Worm (Caenorhabditis elegans) whole organism, early embryonic: Measurements from ENCODE around the gene sdz-1.

Experiments used
- B0310.2 ChIP-seq: sonication (generic microtip); optimal IDR thresholded peaks from 2 replicates; lab custom pipeline; 2016; ENCODE audit warnings: mild to moderate bottlenecking, missing genetic modification characterization, missing compliant biosample characterization
- F13C5.2 ChIP-seq: sonication (generic microtip); optimal IDR thresholded peaks from 2 replicates; lab custom pipeline; 2017; ENCODE audit warnings: mild to moderate bottlenecking, missing genetic modification characterization, inconsistent platforms, missing compliant biosample characterization
- aly-1 ChIP-seq: sonication (generic microtip); optimal IDR thresholded peaks from 2 replicates; lab custom pipeline; 2016; ENCODE audit warnings: missing genetic modification characterization, missing compliant biosample characterization
- ama-1 ChIP-seq: fragments of 150-350 bp; optimal IDR thresholded peaks from 2 replicates; lab custom pipeline; 2014
- ceh-13 ChIP-seq: fragments of 200-800 bp; sonication (Bioruptor generic); optimal IDR thresholded peaks from 2 replicates; lab custom pipeline; 2018; ENCODE audit warnings: mild to moderate bottlenecking, missing genetic modification characterization, missing compliant biosample characterization
- ceh-36 ChIP-seq: sonication (generic microtip); optimal IDR thresholded peaks from 2 replicates; lab custom pipeline; 2016; ENCODE audit warnings: missing genetic modification characterization, inconsistent platforms, missing compliant biosample characterization
- ets-7 ChIP-seq: sonication (generic microtip); optimal IDR thresholded peaks from 2 replicates; lab custom pipeline; 2016; ENCODE audit warnings: missing genotype, missing genetic modification characterization, missing compliant biosample characterization
- flt-1 ChIP-seq: fragments of 200-800 bp; sonication (Bioruptor generic); IDR thresholded peaks from 2 replicates; pipeline ENCODE4 v1.3.6; 2022; ENCODE audit warnings: missing genetic modification characterization, missing compliant biosample characterization
- hmbx-1 ChIP-seq: sonication (generic microtip); optimal IDR thresholded peaks from 2 replicates; lab custom pipeline; 2016; ENCODE audit warnings: mild to moderate bottlenecking, missing genetic modification characterization, missing compliant biosample characterization
- hmg-4 ChIP-seq: fragments of 200-800 bp; sonication (Bioruptor generic); optimal IDR thresholded peaks from 2 replicates; lab custom pipeline; 2018; ENCODE audit warnings: mild to moderate bottlenecking, missing genetic modification characterization, missing compliant biosample characterization
- hnd-1 ChIP-seq: sonication (generic microtip); optimal IDR thresholded peaks from 2 replicates; lab custom pipeline; 2016; ENCODE audit warnings: missing genetic modification characterization, missing compliant biosample characterization
- pes-1 ChIP-seq: fragments of 200-800 bp; sonication (Bioruptor generic); IDR thresholded peaks from 2 replicates; pipeline ENCODE4 v1.3.6; 2022; ENCODE audit warnings: missing genetic modification reagents, missing genetic modification characterization, missing compliant biosample characterization
- scrt-1 ChIP-seq: fragments of 200-800 bp; sonication (Bioruptor generic); IDR thresholded peaks from 2 replicates; pipeline ENCODE4 v1.3.6; 2022; ENCODE audit warnings: missing genetic modification characterization, missing compliant biosample characterization
- sea-1 ChIP-seq: fragments of 200-800 bp; sonication (Bioruptor generic); conservative IDR thresholded peaks from 2 replicates; pipeline ENCODE4 v1.3.6; 2022; ENCODE audit warnings: missing genetic modification characterization, missing compliant biosample characterization
- tbx-11 ChIP-seq: fragments of 200-800 bp; sonication (Bioruptor generic); IDR thresholded peaks from 2 replicates; pipeline ENCODE4 v1.3.6; 2022; ENCODE audit warnings: missing genetic modification characterization, missing compliant biosample characterization
- tbx-37 ChIP-seq: fragments of 200-800 bp; sonication (Bioruptor generic); conservative IDR thresholded peaks from 2 replicates; pipeline ENCODE4 v1.3.6; 2022; ENCODE audit warnings: missing genetic modification reagents, missing genetic modification characterization, missing compliant biosample characterization
- tra-4 ChIP-seq: sonication (generic microtip); optimal IDR thresholded peaks from 2 replicates; lab custom pipeline; 2017; ENCODE audit warnings: missing genetic modification characterization, missing compliant biosample characterization

The sdz-1 gene

ce11 chrIII:8700289-8700957, at the start of gene sdz-1, which contains the start of gene vps-33.1:
Gene sdz-1 (minus strand): TSS chrIII:8700339.
Gene vps-33.1 (plus strand): TSS chrIII:8700927.
- peak; percentile 49 for TF ChIP-seq tbx-37 (GFP tag; lab: Robert Waterston, UW)
- TF ChIP-seq hnd-1 (tag; lab: Kevin White, UChicago): no peak

DNA sequence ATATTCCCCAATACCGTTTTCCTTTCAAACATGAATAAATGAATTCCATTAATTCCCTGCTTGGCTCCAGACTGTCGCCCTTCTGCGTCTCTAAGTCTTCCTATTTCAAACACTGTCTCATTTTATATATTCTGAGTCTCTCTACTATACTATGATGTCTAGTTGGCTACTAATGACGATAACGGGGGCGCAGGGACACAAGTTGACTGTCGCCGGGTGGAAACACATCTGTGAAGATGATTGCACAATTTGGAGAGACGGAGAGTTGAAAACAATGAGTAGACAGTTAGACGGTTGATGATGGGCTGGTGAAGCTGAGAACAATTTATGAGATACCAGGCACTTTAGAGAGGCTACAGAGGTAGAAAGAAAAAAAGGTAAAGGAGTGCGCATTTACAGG, 49.3 kb upstream of the sdz-1 start, which contains the start of gene sma-2:
Gene sma-2, plus strand, starts transcription at position 194 of the 400 bp plus-strand sequence.
- TF ChIP-seq ama-1 (lab: Kevin White, UChicago) (no peak), hnd-1 (tag; lab: Kevin White, UChicago) (no peak), ceh-36 (tag; lab: Kevin White, UChicago) (no peak), B0310.2 (tag; lab: Kevin White, UChicago) (no peak), hmg-4 (GFP tag; lab: Kevin White, UChicago) (no peak), pes-1 (GFP tag; lab: Robert Waterston, UW) (no peak), tra-4 (no peak), ets-7 (tag; lab: Kevin White, UChicago) (no peak), tbx-37 (GFP tag; lab: Robert Waterston, UW) (no peak), hmbx-1 (tag; lab: Kevin White, UChicago) (no peak), scrt-1 (GFP tag; lab: Robert Waterston, UW) (no peak), flt-1 (no peak), ceh-13 (GFP tag; lab: Kevin White, UChicago) (no peak), aly-1 (tag; lab: Kevin White, UChicago) (no peak)

DNA sequence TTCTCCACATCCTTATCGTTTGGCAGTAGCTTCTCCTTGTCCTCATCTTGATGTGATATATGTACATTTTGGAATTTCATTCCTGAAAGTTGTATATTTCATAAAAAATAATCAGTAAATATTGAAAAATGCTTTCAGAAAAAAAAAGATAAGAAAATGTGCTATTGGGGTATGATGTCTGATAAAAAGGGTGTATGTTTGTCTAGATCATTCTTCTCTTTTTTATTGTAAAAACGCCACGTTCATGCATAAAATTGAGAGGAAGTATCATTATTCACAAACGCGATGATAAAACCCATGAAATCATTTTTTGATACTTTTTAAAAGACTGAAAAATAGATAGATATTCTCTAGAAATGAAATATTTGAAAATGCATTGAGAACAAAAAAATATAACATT, 48.5 kb upstream of the sdz-1 start:
- TF ChIP-seq F13C5.2 (tag; lab: Kevin White, UChicago): no peak
- TF ChIP-seq scrt-1 (GFP tag; lab: Robert Waterston, UW): no peak
- TF ChIP-seq sea-1 (GFP tag; lab: Robert Waterston, UW): no peak
- no peak for TF ChIP-seq tra-4
- no peak for TF ChIP-seq tbx-37 (GFP tag; lab: Robert Waterston, UW)
- TF ChIP-seq hmg-4 (GFP tag; lab: Kevin White, UChicago): no peak
- no peak for TF ChIP-seq B0310.2 (tag; lab: Kevin White, UChicago)
- no peak for TF ChIP-seq ceh-13 (GFP tag; lab: Kevin White, UChicago)
- TF ChIP-seq hnd-1 (tag; lab: Kevin White, UChicago): no peak
- TF ChIP-seq ama-1 (lab: Kevin White, UChicago): no peak
- TF ChIP-seq pes-1 (GFP tag; lab: Robert Waterston, UW): no peak

DNA sequence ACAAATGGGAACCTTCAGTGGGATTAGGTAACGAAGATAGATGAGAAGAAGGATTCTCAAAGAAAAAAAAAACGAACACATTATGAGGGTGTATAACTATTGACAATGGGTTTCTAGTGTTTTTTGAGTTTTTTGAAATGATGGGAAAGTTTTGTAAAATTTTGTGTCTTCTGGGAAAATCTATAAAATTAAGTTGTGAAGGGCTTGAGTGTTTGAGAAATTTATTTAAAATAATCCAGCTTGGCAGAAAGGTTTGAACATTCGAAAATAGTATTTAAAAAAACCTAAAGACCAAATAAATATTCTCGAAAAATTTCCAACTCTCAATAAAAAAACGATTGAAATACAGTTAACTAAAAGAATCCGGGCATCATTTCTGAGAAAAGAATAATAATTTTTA, 45.1 kb upstream of the sdz-1 start:
- TF ChIP-seq tbx-37 (GFP tag; lab: Robert Waterston, UW) (no peak), hmbx-1 (tag; lab: Kevin White, UChicago) (no peak), hnd-1 (tag; lab: Kevin White, UChicago) (no peak), pes-1 (GFP tag; lab: Robert Waterston, UW) (no peak), tbx-11 (GFP tag; lab: Robert Waterston, UW) (no peak), aly-1 (tag; lab: Kevin White, UChicago) (no peak), scrt-1 (GFP tag; lab: Robert Waterston, UW) (no peak), ama-1 (lab: Kevin White, UChicago) (no peak), F13C5.2 (tag; lab: Kevin White, UChicago) (no peak), hmg-4 (GFP tag; lab: Kevin White, UChicago) (no peak), tra-4 (no peak), ceh-13 (GFP tag; lab: Kevin White, UChicago) (no peak), flt-1 (no peak), B0310.2 (tag; lab: Kevin White, UChicago) (no peak), ceh-36 (tag; lab: Kevin White, UChicago) (no peak), sea-1 (GFP tag; lab: Robert Waterston, UW) (no peak), ets-7 (tag; lab: Kevin White, UChicago) (no peak)

DNA sequence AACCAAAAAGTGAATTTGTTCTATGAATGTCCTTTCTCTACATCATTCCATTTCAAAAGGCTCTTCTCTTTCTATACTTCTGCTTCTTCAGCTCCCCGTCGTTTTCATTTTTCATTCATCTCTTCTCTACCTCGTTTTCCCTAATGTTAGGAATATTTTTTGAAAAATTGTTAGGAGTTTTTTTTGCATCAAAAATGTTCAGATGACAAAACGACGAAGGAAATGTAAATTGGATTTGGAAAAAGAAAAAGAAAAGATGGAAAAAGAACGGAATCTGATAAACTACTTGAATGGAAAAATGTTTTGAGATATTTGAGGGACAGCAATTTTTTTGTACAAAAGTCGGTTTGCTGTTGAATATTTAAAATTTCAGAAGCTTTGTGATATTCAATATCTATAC, 44.6 kb upstream of the sdz-1 start:
- TF ChIP-seq tbx-11 (GFP tag; lab: Robert Waterston, UW): no peak
- no peak for TF ChIP-seq F13C5.2 (tag; lab: Kevin White, UChicago)
- no peak for TF ChIP-seq pes-1 (GFP tag; lab: Robert Waterston, UW)

DNA sequence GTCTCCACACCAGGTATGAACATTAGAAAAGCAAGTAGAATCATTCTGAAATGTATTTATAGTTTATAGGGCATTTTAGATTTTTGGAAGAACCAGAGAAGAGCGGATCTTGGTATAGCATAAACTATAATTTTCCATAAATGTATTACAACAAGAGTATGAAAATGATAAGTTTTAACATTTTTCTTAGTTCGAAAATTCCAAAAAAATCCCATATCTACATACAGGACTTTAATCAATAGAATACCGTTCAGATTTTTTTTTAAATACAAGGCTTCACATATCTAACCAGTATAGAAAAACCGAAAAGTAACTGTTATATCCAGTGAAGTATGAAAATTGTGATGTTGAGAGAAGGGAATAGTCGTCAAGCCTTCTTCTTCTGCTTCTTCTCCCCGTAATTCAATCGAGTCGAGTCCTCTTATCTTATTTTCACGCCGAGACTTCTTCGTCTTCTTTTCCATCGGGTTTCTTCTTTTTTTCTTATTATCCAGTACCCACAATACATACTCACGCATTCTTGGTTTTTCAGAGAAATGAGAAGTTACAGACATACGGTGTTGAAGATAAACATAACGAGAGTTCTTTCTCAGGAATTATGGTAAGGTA, 43.8 kb upstream of the sdz-1 start, which contains the start of gene ZK370.6:
Gene ZK370.6, minus strand, starts transcription at position 51 of the 609 bp plus-strand sequence.
- TF ChIP-seq B0310.2 (tag; lab: Kevin White, UChicago) (no peak), pes-1 (GFP tag; lab: Robert Waterston, UW) (no peak), tbx-11 (GFP tag; lab: Robert Waterston, UW) (no peak), hmg-4 (GFP tag; lab: Kevin White, UChicago) (no peak), ama-1 (lab: Kevin White, UChicago) (no peak), sea-1 (GFP tag; lab: Robert Waterston, UW) (no peak)

DNA sequence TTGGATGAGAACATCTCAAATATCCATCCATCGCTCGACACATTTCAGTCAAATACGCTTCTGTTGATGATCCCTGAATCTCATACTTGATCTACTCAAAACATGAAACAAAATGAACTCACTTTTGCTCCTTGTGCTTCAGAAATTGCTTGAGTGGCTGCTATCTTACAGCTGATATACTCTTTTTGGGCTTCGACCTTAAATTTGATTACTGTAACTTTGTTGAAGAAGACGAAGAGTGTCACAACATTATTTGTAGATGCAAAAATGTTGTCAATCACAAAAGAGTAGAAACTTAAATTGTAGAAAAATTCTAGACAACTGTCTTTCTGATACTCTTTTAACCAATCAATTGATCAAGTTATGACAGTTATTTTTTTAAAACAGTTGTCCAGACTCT, 42.4 kb upstream of the sdz-1 start:
- TF ChIP-seq ceh-36 (tag; lab: Kevin White, UChicago) (no peak), flt-1 (no peak), aly-1 (tag; lab: Kevin White, UChicago) (no peak), ama-1 (lab: Kevin White, UChicago) (no peak), B0310.2 (tag; lab: Kevin White, UChicago) (no peak), F13C5.2 (tag; lab: Kevin White, UChicago) (no peak)
